Fruit fly (Drosophila melanogaster) S2 (cell line): ENCODE data around the gene CG13856.

Experiments
- CG8478 ChIP-seq: fragments of >200 bp; optimal IDR thresholded peaks from 2 replicates; lab custom pipeline; 2018
- CTCF ChIP-seq, 2 experiments: fragments of >200 bp; optimal IDR thresholded peaks; 2 replicates each; lab custom pipeline; 2018

DNA sequence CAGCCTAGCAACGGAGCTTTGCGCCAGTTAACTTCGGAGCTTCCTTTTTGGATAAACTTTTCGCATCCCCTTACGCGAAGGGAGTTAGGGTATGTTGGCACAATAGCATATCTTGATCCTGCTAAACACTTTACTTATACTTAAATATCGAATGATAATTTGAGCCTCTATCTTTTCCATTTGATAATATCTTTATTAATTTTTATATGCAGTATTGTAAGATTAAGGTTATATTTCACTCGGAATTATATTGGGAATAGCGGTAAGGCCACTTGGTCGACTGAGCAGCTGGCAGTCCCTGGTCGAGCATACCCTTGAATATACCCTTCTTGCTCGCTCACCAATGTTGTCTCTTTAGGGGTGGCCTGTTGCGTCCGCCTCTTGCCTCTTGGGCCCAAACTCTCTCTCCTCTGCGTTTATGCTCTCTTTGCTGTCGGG, 33.7 kb upstream of the CG13856 start:
- TF ChIP-seq CG8478 (lab: Kevin White, UChicago) (no peak), CTCF (optimal IDR thresholded peaks at IDR 0.05; lab: Kevin White, UChicago) (no peak)
